Worm (Caenorhabditis elegans) whole organism, young adult: ENCODE results near the gene sulp-4.

ENCODE experiments used
- Y79H2A.3 ChIP-seq: fragments of 200-800 bp; sonication (Bioruptor generic); conservative IDR thresholded peaks from 2 replicates; pipeline ENCODE4 v1.3.6; 2022; ENCODE audit warnings: missing genetic modification reagents, missing genetic modification characterization, missing compliant biosample characterization
- ama-1 ChIP-seq, 3 experiments: fragments of 150-350 bp in 1 of 3; sonication (generic microtip) in 2 of 3; optimal IDR thresholded peaks; 2 replicates each; lab custom pipeline; 2014 to 2018; ENCODE audit warnings: missing biosample characterization in 2 of 3, missing genetic modification characterization in 2 of 3, missing genetic modification reagents in 2 of 3
- ceh-100 ChIP-seq: fragments of 200-800 bp; sonication (Bioruptor generic); IDR thresholded peaks from 2 replicates; pipeline ENCODE4 v1.3.6; 2022; ENCODE audit warnings: missing genetic modification reagents, missing genetic modification characterization, missing compliant biosample characterization
- ets-4 ChIP-seq: fragments of 200-800 bp; sonication (Bioruptor generic); optimal IDR thresholded peaks from 2 replicates; lab custom pipeline; 2018; ENCODE audit warnings: mild to moderate bottlenecking, missing genetic modification characterization, missing compliant biosample characterization
- hlh-12 ChIP-seq: sonication (generic microtip); optimal IDR thresholded peaks from 2 replicates; lab custom pipeline; 2016; ENCODE audit warnings: missing genetic modification characterization, missing compliant biosample characterization
- sea-2 ChIP-seq: fragments of 200-800 bp; sonication (Bioruptor generic); IDR thresholded peaks from 2 replicates; pipeline ENCODE4 v1.3.6; 2022; ENCODE audit warnings: missing genetic modification characterization, missing compliant biosample characterization
- snpc-1.1 ChIP-seq: sonication (generic microtip); optimal IDR thresholded peaks from 2 replicates; lab custom pipeline; 2017; ENCODE audit warnings: missing genetic modification characterization, mild to moderate bottlenecking, missing compliant biosample characterization, antibody characterized with exemption, moderate library complexity, missing genotype, missing genetic modification reagents; ENCODE audit not compliant: insufficient read depth

DNA sequence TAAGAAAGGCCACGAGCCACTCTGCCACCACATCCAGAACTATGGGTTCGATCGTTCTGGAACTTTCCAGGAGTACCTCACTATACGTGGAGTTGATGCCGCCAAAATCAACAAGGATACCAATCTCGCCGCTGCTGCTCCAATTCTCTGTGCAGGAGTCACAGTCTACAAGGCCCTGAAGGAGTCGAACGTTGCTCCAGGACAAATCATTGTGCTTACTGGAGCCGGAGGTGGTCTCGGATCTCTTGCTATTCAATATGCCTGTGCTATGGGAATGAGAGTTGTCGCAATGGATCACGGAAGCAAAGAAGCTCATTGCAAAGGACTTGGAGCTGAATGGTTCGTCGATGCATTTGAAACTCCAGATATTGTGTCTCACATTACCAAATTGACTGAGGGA is 13.5 kb downstream of the sulp-4 start:
- no peak for TF ChIP-seq Y79H2A.3 (GFP tag; lab: Robert Waterston, UW)
- TF ChIP-seq hlh-12 (tag; lab: Kevin White, UChicago): no peak
- peak; percentile 27 for TF ChIP-seq ama-1 (optimal IDR thresholded peaks at IDR 0.05; lab: Kevin White, UChicago)
- no peak for TF ChIP-seq ama-1 (GFP tag; optimal IDR thresholded peaks at IDR 0.05; lab: Kevin White, UChicago)
- TF ChIP-seq snpc-1.1 (tag; lab: Kevin White, UChicago): no peak
- TF ChIP-seq ets-4 (GFP tag; lab: Kevin White, UChicago): no peak
- no peak for TF ChIP-seq sea-2 (GFP tag; lab: Robert Waterston, UW)
- no peak for TF ChIP-seq ceh-100 (GFP tag; lab: Robert Waterston, UW)
